Worm (Caenorhabditis elegans): ENCODE data around the gene rps-2.

Gene rps-2

DNA sequence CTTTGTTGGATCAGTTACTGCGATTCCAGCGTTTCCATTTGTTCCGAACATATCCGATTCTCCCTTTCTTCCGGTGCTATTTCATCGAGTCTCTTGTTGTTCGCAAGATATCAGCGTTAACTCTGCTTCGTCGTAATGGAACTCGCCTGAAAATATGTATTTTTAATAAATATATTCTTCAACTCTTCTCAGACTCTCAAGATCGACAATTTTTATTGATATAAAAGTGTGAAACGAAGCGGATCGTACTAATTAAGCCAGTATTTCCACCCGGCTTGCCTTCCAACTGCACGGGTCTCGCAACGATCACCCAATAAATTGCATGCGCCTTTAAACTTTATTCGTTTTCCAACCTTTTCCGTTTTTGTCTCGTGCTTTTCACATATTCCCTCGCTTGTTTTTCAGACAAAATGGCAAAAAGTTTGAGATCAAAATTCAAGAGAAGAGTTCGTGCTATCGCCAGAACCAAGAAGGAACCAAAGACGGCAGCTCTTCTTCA lies 2.2 kb downstream of the rps-2 start, which contains the start of the genes xpo-3 and C49H3.3:
xpo-3 (minus strand) TSS at position 51 of the 499 bp plus-strand sequence.
C49H3.3 (plus strand) TSS at position 369 of the 499 bp plus-strand sequence.
- TF ChIP-seq ztf-29 (GFP tag; IDR thresholded peaks at IDR 0.05), result no peak

DNA sequence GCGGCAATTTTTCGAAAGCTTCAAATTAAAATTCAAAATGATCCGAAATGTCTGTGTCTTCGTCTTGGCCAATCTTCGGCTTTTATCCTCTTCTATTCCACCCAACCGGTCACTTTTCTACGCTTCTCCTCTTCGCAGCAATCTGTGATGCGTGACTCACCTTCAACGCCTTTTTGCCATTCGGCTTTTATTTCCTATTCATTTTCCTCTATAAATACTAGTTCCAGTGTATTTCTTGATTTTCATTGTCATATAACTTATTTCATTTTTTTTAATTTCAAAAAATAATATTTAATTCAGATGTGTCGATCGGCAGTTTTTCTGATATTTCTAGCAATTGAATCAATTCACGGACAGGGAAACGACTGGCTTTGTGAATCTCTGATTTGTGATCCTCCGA lies 6.1 kb downstream of the rps-2 start, which contains the start of gene C49H3.16:
C49H3.16 (plus strand) TSS at position 301 of the 400 bp plus-strand sequence.
- TF ChIP-seq flt-1 (GFP tag; IDR thresholded peaks at IDR 0.05) (no peak), tab-1 (GFP tag; IDR thresholded peaks at IDR 0.05) (no peak), ztf-29 (GFP tag; IDR thresholded peaks at IDR 0.05) (no peak), med-1 (GFP tag; optimal IDR thresholded peaks at IDR 0.05; ENCODE audit: insufficient read depth) (no peak), ref-1 (GFP tag; conservative IDR thresholded peaks at IDR 0.05) (no peak), ztf-23 (GFP tag; IDR thresholded peaks at IDR 0.05) (no peak), T22C8.4 (GFP tag; IDR thresholded peaks at IDR 0.05) (no peak), klf-2 (GFP tag; conservative IDR thresholded peaks at IDR 0.05) (no peak), cog-1 (tag; optimal IDR thresholded peaks at IDR 0.05) (no peak)

DNA sequence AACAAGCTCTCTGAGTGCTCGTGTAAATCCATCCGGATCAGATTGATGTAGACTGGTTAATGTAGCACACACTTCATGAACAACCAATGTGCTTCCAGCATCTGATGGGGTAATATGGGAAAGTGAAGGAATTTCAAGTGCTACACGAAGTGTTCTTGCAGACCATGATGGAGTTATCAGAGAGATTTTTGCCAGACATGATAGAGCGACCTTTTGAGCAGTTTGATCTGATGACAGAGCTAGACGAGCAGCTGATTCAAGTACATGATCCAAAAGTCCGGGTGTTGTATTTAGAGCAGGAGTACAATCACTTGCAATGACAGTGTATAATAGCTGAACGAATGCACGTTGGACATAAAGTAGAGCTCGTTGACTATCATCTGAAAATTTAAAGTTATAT lies 8.3 kb downstream of the rps-2 start:
- TF ChIP-seq med-1 (GFP tag; optimal IDR thresholded peaks at IDR 0.05; ENCODE audit: insufficient read depth) (no peak), ztf-29 (GFP tag; IDR thresholded peaks at IDR 0.05) (no peak), klf-2 (GFP tag; conservative IDR thresholded peaks at IDR 0.05) (no peak), ztf-23 (GFP tag; IDR thresholded peaks at IDR 0.05) (no peak)

DNA sequence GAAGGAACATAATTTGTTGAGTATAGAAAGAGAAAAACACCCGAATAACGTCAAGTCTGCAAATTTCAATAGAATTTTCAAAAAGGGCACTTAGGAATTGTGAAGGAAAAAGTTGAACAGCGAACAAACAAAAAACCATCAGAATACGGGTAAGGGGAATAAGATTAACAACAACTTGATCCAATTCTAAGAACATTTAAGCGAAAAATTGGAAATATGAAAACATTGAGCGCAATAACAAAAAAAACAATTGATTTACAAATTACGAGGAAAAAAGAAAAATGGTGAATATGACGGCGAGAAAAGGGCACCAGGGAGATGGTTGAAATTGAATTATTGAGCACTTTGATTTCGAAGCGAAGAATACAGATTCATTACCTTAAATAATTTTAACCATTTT lies 9.3 kb downstream of the rps-2 start:
- TF ChIP-seq flt-1 (GFP tag; IDR thresholded peaks at IDR 0.05) (no peak), cog-1 (tag; optimal IDR thresholded peaks at IDR 0.05) (no peak), tab-1 (GFP tag; IDR thresholded peaks at IDR 0.05) (no peak), ztf-29 (GFP tag; IDR thresholded peaks at IDR 0.05) (no peak), klf-2 (GFP tag; conservative IDR thresholded peaks at IDR 0.05) (no peak), T22C8.4 (GFP tag; IDR thresholded peaks at IDR 0.05) (no peak), ztf-23 (GFP tag; IDR thresholded peaks at IDR 0.05) (no peak), med-1 (GFP tag; optimal IDR thresholded peaks at IDR 0.05; ENCODE audit: insufficient read depth) (no peak), ref-1 (GFP tag; conservative IDR thresholded peaks at IDR 0.05) (no peak)

DNA sequence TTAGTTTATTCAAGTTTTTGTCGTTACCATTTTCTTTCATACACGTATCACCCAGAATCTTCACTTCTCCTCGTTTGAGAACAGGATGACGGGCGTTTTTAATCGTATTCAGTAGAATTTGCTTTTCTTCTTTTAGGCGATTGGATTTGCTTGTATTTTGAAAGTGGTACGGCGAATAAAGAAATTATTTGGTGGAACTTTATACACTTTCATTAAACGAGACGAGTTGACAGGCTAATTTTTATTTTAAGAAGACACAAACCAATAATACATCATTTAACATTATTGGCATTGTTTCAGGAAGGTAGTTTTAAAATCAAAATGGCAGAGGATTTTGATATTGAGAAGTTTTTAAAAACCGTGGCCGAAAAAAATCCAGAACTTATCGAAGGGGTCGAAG lies 11.2 kb downstream of the rps-2 start, which contains the start of gene C49H3.4:
C49H3.4 (plus strand) TSS at position 301 of the 400 bp plus-strand sequence.
- TF ChIP-seq ref-1 (GFP tag; conservative IDR thresholded peaks at IDR 0.05) (no peak), ztf-29 (GFP tag; IDR thresholded peaks at IDR 0.05) (no peak), klf-2 (GFP tag; conservative IDR thresholded peaks at IDR 0.05) (no peak), ztf-23 (GFP tag; IDR thresholded peaks at IDR 0.05) (no peak), cog-1 (tag; optimal IDR thresholded peaks at IDR 0.05) (no peak), med-1 (GFP tag; optimal IDR thresholded peaks at IDR 0.05; ENCODE audit: insufficient read depth) (no peak), T22C8.4 (GFP tag; IDR thresholded peaks at IDR 0.05) (no peak), flt-1 (GFP tag; IDR thresholded peaks at IDR 0.05) (no peak), tab-1 (GFP tag; IDR thresholded peaks at IDR 0.05) (no peak)

DNA sequence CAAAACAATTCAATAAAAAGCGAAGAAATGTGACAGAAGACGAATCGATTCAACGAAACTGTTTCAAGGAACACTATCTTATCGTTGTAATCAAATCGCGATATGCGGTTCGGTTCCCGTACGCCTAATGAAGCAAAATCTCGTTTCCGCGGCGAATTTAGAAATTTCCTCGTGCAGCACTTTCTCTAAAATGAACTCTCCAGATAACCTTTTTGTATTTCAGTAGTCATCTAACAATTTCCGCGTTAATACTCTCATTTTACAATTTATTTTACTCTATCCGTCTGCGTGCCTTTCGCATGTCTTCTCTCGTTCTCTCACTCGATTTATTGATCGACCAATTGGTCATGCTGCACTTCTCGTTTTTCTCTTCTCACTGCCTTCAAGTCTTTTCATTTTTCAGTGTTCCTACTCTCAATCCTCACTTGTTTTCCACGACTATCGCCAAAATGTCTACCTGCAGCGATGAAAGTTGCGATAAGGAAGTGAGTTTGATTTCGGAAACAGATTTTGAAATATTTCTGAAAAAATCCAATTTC lies 15.9 kb downstream of the rps-2 start, which contains the start of the genes npp-27 and ntl-4:
npp-27 (minus strand) TSS at position 51 of the 539 bp plus-strand sequence.
ntl-4 (plus strand) TSS at position 379 of the 539 bp plus-strand sequence.
- TF ChIP-seq ref-1 (GFP tag; conservative IDR thresholded peaks at IDR 0.05) (no peak), T22C8.4 (GFP tag; IDR thresholded peaks at IDR 0.05) (peak; percentile 54; the same call in 1 of the 2 replicates)

DNA sequence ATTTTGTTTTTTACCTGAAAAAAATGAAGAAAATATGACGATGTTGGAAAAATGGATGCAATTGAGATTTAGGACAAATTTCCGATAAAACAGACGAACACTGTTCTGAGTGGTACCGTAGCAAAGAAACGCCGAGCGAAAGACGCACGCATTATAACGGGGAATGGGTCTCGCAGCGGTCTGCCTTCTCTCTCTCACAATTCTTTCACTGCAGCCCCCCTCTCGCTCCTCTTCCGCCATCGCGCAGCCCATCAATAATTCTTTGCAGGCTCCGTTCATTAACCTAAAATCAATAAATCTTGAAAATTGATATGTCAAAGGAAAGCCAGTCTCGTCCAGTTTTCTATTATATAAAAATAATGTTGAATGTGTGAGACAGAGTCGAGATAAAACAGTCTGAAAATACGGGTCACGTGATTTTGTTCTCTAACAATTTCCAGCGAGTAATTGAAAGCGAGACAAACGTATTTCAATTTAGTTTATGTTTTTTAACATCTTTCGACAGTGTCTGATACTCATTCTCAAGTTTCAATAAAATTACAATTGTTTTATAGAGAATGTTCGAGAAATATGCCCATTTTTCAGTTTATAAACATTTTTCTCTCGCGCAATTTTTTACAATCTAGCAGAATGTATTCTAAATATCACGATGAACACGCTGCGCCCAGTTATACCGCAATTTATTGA lies 16.6 kb downstream of the rps-2 start:
- TF ChIP-seq flt-1 (GFP tag; IDR thresholded peaks at IDR 0.05) (peak; percentile 47; the same call in 1 of the 2 replicates), med-1 (GFP tag; optimal IDR thresholded peaks at IDR 0.05; ENCODE audit: insufficient read depth) (no peak)

DNA sequence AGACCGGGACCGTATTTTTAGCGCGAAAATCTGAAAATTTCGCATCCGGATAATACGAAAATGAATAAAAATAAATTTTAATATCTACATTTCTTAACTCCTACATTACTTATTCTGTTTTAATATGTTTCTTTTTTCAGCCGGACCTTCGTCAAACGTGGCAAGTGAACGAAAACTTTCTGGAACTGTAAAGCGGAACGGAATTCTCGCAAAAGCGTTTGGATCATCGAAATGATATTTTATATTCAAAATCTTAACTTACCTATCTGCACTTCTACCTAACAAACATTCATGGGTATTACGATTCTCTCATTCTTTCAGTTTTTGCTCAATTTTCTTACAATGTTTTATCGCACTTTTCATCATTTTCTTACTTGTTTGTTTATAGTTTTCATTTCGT lies 19.5 kb downstream of the rps-2 start:
- TF ChIP-seq ztf-23 (GFP tag; IDR thresholded peaks at IDR 0.05) (no peak), T22C8.4 (GFP tag; IDR thresholded peaks at IDR 0.05) (no peak), med-1 (GFP tag; optimal IDR thresholded peaks at IDR 0.05; ENCODE audit: insufficient read depth) (no peak), flt-1 (GFP tag; IDR thresholded peaks at IDR 0.05) (no peak), tab-1 (GFP tag; IDR thresholded peaks at IDR 0.05) (no peak), klf-2 (GFP tag; conservative IDR thresholded peaks at IDR 0.05) (no peak), cog-1 (tag; optimal IDR thresholded peaks at IDR 0.05) (no peak), ztf-29 (GFP tag; IDR thresholded peaks at IDR 0.05) (no peak), ref-1 (GFP tag; conservative IDR thresholded peaks at IDR 0.05) (no peak)

DNA sequence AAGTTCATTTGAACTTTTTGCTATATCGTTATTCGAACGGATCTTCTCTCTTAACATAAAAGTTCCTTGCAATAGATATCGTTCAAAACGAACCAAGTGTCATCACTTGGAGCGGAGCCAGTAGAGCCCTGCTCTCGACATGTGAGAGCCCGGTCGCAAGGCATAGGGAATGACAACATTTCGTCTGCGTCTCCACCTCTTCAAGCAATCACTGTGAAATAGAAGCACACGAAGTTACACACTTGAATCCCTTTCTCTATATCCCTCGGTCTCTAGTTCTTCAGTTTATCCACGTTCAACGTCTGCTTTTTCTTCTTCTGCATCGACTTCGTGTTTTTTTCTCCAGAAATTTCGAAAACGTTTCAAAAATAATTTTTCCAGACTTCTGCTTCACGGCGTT lies 22.8 kb downstream of the rps-2 start, which contains the start of gene C49H3.6:
C49H3.6 (plus strand) TSS at position 380 of the 400 bp plus-strand sequence.
- TF ChIP-seq klf-2 (GFP tag; conservative IDR thresholded peaks at IDR 0.05), result no peak
- TF ChIP-seq med-1 (GFP tag; optimal IDR thresholded peaks at IDR 0.05; ENCODE audit: insufficient read depth), result no peak
- no peak for TF ChIP-seq ztf-29 (GFP tag; IDR thresholded peaks at IDR 0.05)
- no peak for TF ChIP-seq ref-1 (GFP tag; conservative IDR thresholded peaks at IDR 0.05)
- TF ChIP-seq T22C8.4 (GFP tag; IDR thresholded peaks at IDR 0.05), result no peak
- TF ChIP-seq tab-1 (GFP tag; IDR thresholded peaks at IDR 0.05), result no peak
- TF ChIP-seq flt-1 (GFP tag; IDR thresholded peaks at IDR 0.05), result no peak
- TF ChIP-seq cog-1 (tag; optimal IDR thresholded peaks at IDR 0.05), result peak; percentile 29
- no peak for TF ChIP-seq ztf-23 (GFP tag; IDR thresholded peaks at IDR 0.05)

All from whole organism, midembryonic.